Worm (Caenorhabditis elegans) whole organism, midembryonic: ENCODE data around the gene ZK896.1.

Experiments used
- cog-1 ChIP-seq: sonication (generic microtip); optimal IDR thresholded peaks from 2 replicates; lab custom pipeline; 2016; ENCODE audit warnings: missing genetic modification characterization, missing compliant biosample characterization
- flt-1 ChIP-seq: fragments of 200-800 bp; sonication (Bioruptor generic); IDR thresholded peaks from 2 replicates; pipeline ENCODE4 v1.3.6; 2022; ENCODE audit warnings: missing genetic modification characterization, missing compliant biosample characterization
- klf-2 ChIP-seq: fragments of 200-800 bp; sonication (Bioruptor generic); conservative IDR thresholded peaks from 2 replicates; pipeline ENCODE4 v1.3.6; 2022; ENCODE audit warnings: missing genetic modification reagents, missing genetic modification characterization, missing compliant biosample characterization
- ref-1 ChIP-seq: fragments of 200-800 bp; sonication (Bioruptor generic); conservative IDR thresholded peaks from 2 replicates; pipeline ENCODE4 v1.3.6; 2022; ENCODE audit warnings: missing genetic modification reagents, missing genetic modification characterization, missing compliant biosample characterization
- tab-1 ChIP-seq: fragments of 200-800 bp; sonication (Bioruptor generic); IDR thresholded peaks from 2 replicates; pipeline ENCODE4 v1.3.6; 2022; ENCODE audit warnings: missing genetic modification characterization, missing compliant biosample characterization
- ztf-23 ChIP-seq: fragments of 200-800 bp; sonication (Bioruptor generic); IDR thresholded peaks from 2 replicates; pipeline ENCODE4 v1.3.6; 2022; ENCODE audit warnings: missing genetic modification reagents, missing genetic modification characterization, missing compliant biosample characterization

DNA sequence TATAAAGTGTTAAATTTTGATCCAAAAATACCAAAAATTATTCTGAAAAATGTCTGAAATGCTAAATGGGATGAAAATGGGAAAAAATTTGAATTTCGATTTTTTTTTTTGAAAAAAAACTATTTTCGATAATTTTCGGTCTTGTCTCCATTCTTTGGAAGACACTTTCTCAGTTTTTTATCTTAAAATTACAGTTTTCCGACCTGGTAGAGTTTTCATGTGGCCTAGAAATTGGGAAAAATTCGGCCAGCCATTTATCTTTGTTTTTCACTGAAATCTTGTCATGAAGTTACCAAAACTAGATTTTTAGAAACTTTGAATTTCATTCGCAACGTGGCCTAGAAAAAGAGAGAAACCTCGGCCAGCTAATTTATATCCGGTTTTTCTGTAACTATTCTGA is 34.3 kb downstream of the ZK896.1 start:
- TF ChIP-seq cog-1 (no peak), flt-1 (GFP tag; lab: Robert Waterston, UW) (no peak), ref-1 (GFP tag; lab: Robert Waterston, UW) (no peak), ztf-23 (GFP tag; lab: Robert Waterston, UW) (no peak), tab-1 (GFP tag; lab: Robert Waterston, UW) (no peak), klf-2 (GFP tag; lab: Robert Waterston, UW) (no peak)
